Fruit fly (Drosophila melanogaster) whole organism: ENCODE measurements around the gene Tb.

Source experiments
- CG8478 ChIP-seq: fragments of >200 bp; optimal IDR thresholded peaks from 2 replicates; lab custom pipeline; 2018; ENCODE audit warnings: inconsistent platforms
- Dll ChIP-seq: fragments of >200 bp; optimal IDR thresholded peaks from 2 replicates; lab custom pipeline; 2017
- EcR ChIP-seq, 2 experiments: fragments of >200 bp; optimal IDR thresholded peaks; 2 replicates each; lab custom pipeline; 2017; ENCODE audit warnings: missing biosample characterization in 2 of 2, missing genetic modification characterization in 2 of 2, missing genetic modification reagents in 2 of 2
- pan ChIP-seq: fragments of >200 bp; optimal IDR thresholded peaks from 2 replicates; lab custom pipeline; 2017
- psq ChIP-seq: fragments of >200 bp; optimal IDR thresholded peaks from 2 replicates; lab custom pipeline; 2017
- usp ChIP-seq: fragments of >200 bp; optimal IDR thresholded peaks from 2 replicates; lab custom pipeline; 2017; ENCODE audit warnings: missing biosample characterization, missing genetic modification characterization, mixed read lengths

Gene Tb

dm6 chr3R:26700125-26700524 lies 43.9 kb downstream of the Tb start:
- no peak for TF ChIP-seq pan (lab: Kevin White, UChicago)
- TF ChIP-seq psq (lab: Kevin White, UChicago), result no peak
- no peak for TF ChIP-seq EcR (GFP tag; optimal IDR thresholded peaks at IDR 0.05; lab: Kevin White, UChicago)
- no peak for TF ChIP-seq usp
- TF ChIP-seq CG8478 (lab: Kevin White, UChicago), result no peak
- TF ChIP-seq Dll, result no peak

- TF ChIP-seq usp, result no peak
- no peak for TF ChIP-seq pan (lab: Kevin White, UChicago)
- no peak for TF ChIP-seq CG8478 (lab: Kevin White, UChicago)
- TF ChIP-seq psq (lab: Kevin White, UChicago), result no peak
Observed at dm6 chr3R:26704310-26704709, 48.1 kb downstream of the Tb start.
